Worm (Caenorhabditis elegans) whole organism, late embryonic: ENCODE data around the gene T27A8.3.
A peak's percentile ranks its signal among the peaks of the same experiment; 100 is the strongest.

Experiments
- C08G9.2 ChIP-seq: sonication (generic microtip); optimal IDR thresholded peaks from 2 replicates; lab custom pipeline; 2016; ENCODE audit warnings: mild to moderate bottlenecking, missing genetic modification characterization, moderate library complexity, missing compliant biosample characterization
- C38D4.7 ChIP-seq: fragments of 200-800 bp; sonication (Bioruptor generic); optimal IDR thresholded peaks from 2 replicates; lab custom pipeline; 2018; ENCODE audit warnings: mild to moderate bottlenecking, missing genetic modification characterization, moderate library complexity, missing compliant biosample characterization
- K02D7.2 ChIP-seq: sonication (generic microtip); optimal IDR thresholded peaks from 2 replicates; lab custom pipeline; 2017; ENCODE audit warnings: mild to moderate bottlenecking, missing genetic modification characterization, missing compliant biosample characterization
- Y22D7AL.16 ChIP-seq: sonication (generic microtip); optimal IDR thresholded peaks from 2 replicates; lab custom pipeline; 2016; ENCODE audit warnings: missing genetic modification characterization, missing compliant biosample characterization
- ahr-1 ChIP-seq: sonication (generic microtip); optimal IDR thresholded peaks from 2 replicates; lab custom pipeline; 2016; ENCODE audit warnings: missing genetic modification characterization, missing compliant biosample characterization
- ceh-18 ChIP-seq: sonication (generic microtip); optimal IDR thresholded peaks from 2 replicates; lab custom pipeline; 2016; ENCODE audit warnings: missing genetic modification characterization, missing compliant biosample characterization
- ceh-2 ChIP-seq: sonication (generic microtip); optimal IDR thresholded peaks from 2 replicates; lab custom pipeline; 2016; ENCODE audit warnings: missing genotype, missing genetic modification characterization, missing compliant biosample characterization
- ceh-22 ChIP-seq: sonication (generic microtip); optimal IDR thresholded peaks from 2 replicates; lab custom pipeline; 2017; ENCODE audit warnings: missing biosample characterization, missing genetic modification characterization
- ceh-30 ChIP-seq: fragments of 150-350 bp; optimal IDR thresholded peaks from 2 replicates; lab custom pipeline; 2014; ENCODE audit warnings: missing biosample characterization, missing genetic modification characterization
- ceh-31 ChIP-seq: sonication (generic microtip); optimal IDR thresholded peaks from 2 replicates; lab custom pipeline; 2016; ENCODE audit warnings: missing genetic modification characterization, missing compliant biosample characterization
- ceh-34 ChIP-seq: sonication (generic microtip); optimal IDR thresholded peaks from 2 replicates; lab custom pipeline; 2016; ENCODE audit warnings: mild to moderate bottlenecking, missing genetic modification characterization, missing compliant biosample characterization
- ceh-45 ChIP-seq: fragments of 200-800 bp; sonication (Bioruptor generic); IDR thresholded peaks from 2 replicates; pipeline ENCODE4 v1.3.6; 2022; ENCODE audit warnings: missing genetic modification reagents, missing genetic modification characterization, missing compliant biosample characterization
- ceh-48 ChIP-seq: sonication (generic microtip); optimal IDR thresholded peaks from 2 replicates; lab custom pipeline; 2016; ENCODE audit warnings: missing genetic modification characterization, inconsistent platforms, missing compliant biosample characterization
- che-1 ChIP-seq: sonication (generic microtip); optimal IDR thresholded peaks from 2 replicates; lab custom pipeline; 2016; ENCODE audit warnings: mild to moderate bottlenecking, missing genetic modification characterization, missing compliant biosample characterization
- dve-1 ChIP-seq: sonication (generic microtip); optimal IDR thresholded peaks from 2 replicates; lab custom pipeline; 2017; ENCODE audit warnings: antibody characterized with exemption, mild to moderate bottlenecking, missing genetic modification characterization, missing compliant biosample characterization
- ets-4 ChIP-seq: sonication (generic microtip); optimal IDR thresholded peaks from 2 replicates; lab custom pipeline; 2016; ENCODE audit warnings: missing genetic modification characterization, missing compliant biosample characterization
- eyg-1 ChIP-seq: sonication (generic microtip); optimal IDR thresholded peaks from 2 replicates; lab custom pipeline; 2016; ENCODE audit warnings: missing genotype, missing genetic modification characterization, missing compliant biosample characterization
- fax-1 ChIP-seq: sonication (generic microtip); optimal IDR thresholded peaks from 2 replicates; lab custom pipeline; 2016; ENCODE audit warnings: missing genotype, missing genetic modification characterization, missing compliant biosample characterization
- fkh-10 ChIP-seq: fragments of 150-350 bp; optimal IDR thresholded peaks from 2 replicates; lab custom pipeline; 2014; ENCODE audit warnings: missing biosample characterization, missing genetic modification reagents, missing genetic modification characterization
- hlh-13 ChIP-seq: fragments of 200-800 bp; sonication (Bioruptor generic); optimal IDR thresholded peaks from 2 replicates; lab custom pipeline; 2018; ENCODE audit warnings: mild to moderate bottlenecking, missing genetic modification characterization, missing compliant biosample characterization
- hlh-15 ChIP-seq: sonication (generic microtip); optimal IDR thresholded peaks from 2 replicates; lab custom pipeline; 2016; ENCODE audit warnings: missing genetic modification characterization, missing compliant biosample characterization
- hlh-6 ChIP-seq: sonication (generic microtip); optimal IDR thresholded peaks from 2 replicates; lab custom pipeline; 2016; ENCODE audit warnings: missing genotype, missing genetic modification characterization, missing compliant biosample characterization
- lim-6 ChIP-seq: sonication (generic microtip); optimal IDR thresholded peaks from 2 replicates; lab custom pipeline; 2016; ENCODE audit warnings: missing genetic modification characterization, missing compliant biosample characterization
- mec-3 ChIP-seq: sonication (generic microtip); optimal IDR thresholded peaks from 2 replicates; lab custom pipeline; 2016; ENCODE audit warnings: borderline replicate concordance, missing genetic modification characterization, missing compliant biosample characterization
- nfya-1 ChIP-seq: sonication (generic microtip); optimal IDR thresholded peaks from 2 replicates; lab custom pipeline; 2017; ENCODE audit warnings: missing genetic modification characterization, mild to moderate bottlenecking, missing compliant biosample characterization, antibody characterized with exemption, moderate library complexity
- nhr-11 ChIP-seq: fragments of 150-350 bp; optimal IDR thresholded peaks from 2 replicates; lab custom pipeline; 2014; ENCODE audit warnings: missing biosample characterization, missing genetic modification characterization
- odd-2 ChIP-seq: sonication (generic microtip); optimal IDR thresholded peaks from 2 replicates; lab custom pipeline; 2017; ENCODE audit warnings: antibody characterized with exemption, mild to moderate bottlenecking, missing genetic modification characterization, missing compliant biosample characterization
- pag-3 ChIP-seq: sonication (generic microtip); optimal IDR thresholded peaks from 2 replicates; lab custom pipeline; 2016; ENCODE audit warnings: missing compliant biosample characterization, missing genetic modification characterization, borderline replicate concordance
- pat-9 ChIP-seq: fragments of 200-800 bp; sonication (Bioruptor generic); optimal IDR thresholded peaks from 2 replicates; lab custom pipeline; 2018; ENCODE audit warnings: mild to moderate bottlenecking, missing genetic modification characterization, moderate library complexity, missing compliant biosample characterization
- pax-1 ChIP-seq: fragments of 150-350 bp; optimal IDR thresholded peaks from 2 replicates; lab custom pipeline; 2014; ENCODE audit warnings: missing biosample characterization, missing genetic modification characterization
- pha-4 ChIP-seq: fragments of 150-350 bp; optimal IDR thresholded peaks from 2 replicates; lab custom pipeline; 2018; ENCODE audit warnings: missing biosample characterization, missing genetic modification reagents, missing genetic modification characterization
- ref-2 ChIP-seq: sonication (generic microtip); optimal IDR thresholded peaks from 2 replicates; lab custom pipeline; 2016; ENCODE audit warnings: missing genetic modification characterization, missing compliant biosample characterization
- sox-4 ChIP-seq: sonication (generic microtip); optimal IDR thresholded peaks from 2 replicates; lab custom pipeline; 2017; ENCODE audit warnings: mild to moderate bottlenecking, missing genetic modification characterization, inconsistent platforms, missing compliant biosample characterization
- syd-9 ChIP-seq: sonication (generic microtip); optimal IDR thresholded peaks from 2 replicates; lab custom pipeline; 2016; ENCODE audit warnings: mild to moderate bottlenecking, missing genetic modification characterization, moderate library complexity, missing compliant biosample characterization
- tbx-7 ChIP-seq: sonication (generic microtip); optimal IDR thresholded peaks from 2 replicates; lab custom pipeline; 2016; ENCODE audit warnings: missing genotype, missing genetic modification characterization, missing compliant biosample characterization
- ttx-3 ChIP-seq: sonication (generic microtip); optimal IDR thresholded peaks from 2 replicates; lab custom pipeline; 2016; ENCODE audit warnings: missing genetic modification reagents, missing genetic modification characterization, missing compliant biosample characterization
- unc-42 ChIP-seq: sonication (generic microtip); optimal IDR thresholded peaks from 2 replicates; lab custom pipeline; 2016; ENCODE audit warnings: missing genotype, missing genetic modification characterization, missing compliant biosample characterization
- zip-5 ChIP-seq: sonication (generic microtip); optimal IDR thresholded peaks from 2 replicates; lab custom pipeline; 2016; ENCODE audit warnings: missing genetic modification characterization, missing compliant biosample characterization

Gene T27A8.3

DNA sequence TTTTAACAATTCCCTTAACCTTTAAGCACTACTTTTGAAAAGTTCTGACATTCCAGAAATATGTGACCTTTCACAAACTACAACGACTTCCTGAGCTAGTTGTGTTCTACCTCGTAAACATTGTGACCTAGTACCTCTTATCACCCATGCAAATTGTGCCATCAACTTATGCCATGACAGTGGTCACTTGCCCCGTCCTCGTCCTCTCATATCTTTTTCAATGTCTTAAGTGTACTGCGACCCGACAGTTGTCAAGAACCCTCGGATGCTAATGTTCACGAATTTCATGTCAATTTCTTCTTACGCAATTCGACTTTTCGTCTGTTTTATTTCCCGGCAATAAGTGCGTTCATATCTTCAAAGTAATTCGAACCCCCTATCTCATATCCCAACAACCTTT is 25.4 kb downstream of the T27A8.3 start:
- no peak for TF ChIP-seq ceh-48
- TF ChIP-seq zip-5 (tag; lab: Kevin White, UChicago), result no peak
- TF ChIP-seq dve-1 (tag; lab: Kevin White, UChicago), result no peak
- no peak for TF ChIP-seq ceh-45 (GFP tag; lab: Robert Waterston, UW)
- TF ChIP-seq ceh-18 (tag; lab: Kevin White, UChicago), result no peak
- TF ChIP-seq che-1 (tag; lab: Kevin White, UChicago), result no peak
- no peak for TF ChIP-seq ttx-3 (tag; lab: Kevin White, UChicago)
- no peak for TF ChIP-seq eyg-1 (tag; lab: Kevin White, UChicago)

ce11 chrX:16091166-16091565 is 28.7 kb downstream of the T27A8.3 start:
- TF ChIP-seq hlh-6 (no peak), pha-4 (tag; lab: Kevin White, UChicago) (no peak), hlh-13 (GFP tag; lab: Kevin White, UChicago) (no peak), pag-3 (tag; lab: Kevin White, UChicago) (no peak), hlh-15 (tag; lab: Kevin White, UChicago) (no peak), ceh-45 (GFP tag; lab: Robert Waterston, UW) (no peak), ceh-34 (tag; lab: Kevin White, UChicago) (no peak), ceh-48 (no peak), odd-2 (no peak), ref-2 (tag; lab: Kevin White, UChicago) (no peak), nfya-1 (tag; lab: Kevin White, UChicago) (no peak), mec-3 (no peak)

DNA sequence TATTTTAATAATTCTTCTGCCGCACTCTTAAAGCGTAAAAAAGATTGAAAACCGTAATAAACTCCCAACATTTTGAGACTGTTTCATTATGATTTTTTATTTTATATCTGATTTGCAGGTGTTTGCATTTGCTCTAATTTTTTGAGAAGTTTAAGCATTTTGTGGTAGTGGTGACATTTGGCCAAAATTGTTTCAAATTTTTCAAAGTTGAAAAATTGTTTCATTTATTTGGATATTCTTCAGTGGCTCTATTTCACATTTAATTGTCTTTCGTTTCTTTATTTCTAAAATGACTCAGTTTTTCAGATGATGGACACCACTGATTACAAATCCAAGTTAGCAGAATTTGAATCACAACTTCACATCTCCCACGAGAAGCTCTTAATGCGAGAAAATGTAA is 31.9 kb downstream of the T27A8.3 start, which contains the start of gene C30F2.5:
TSS of gene C30F2.5 (plus strand) at position 301 of the 400 bp plus-strand sequence.
- no peak for TF ChIP-seq fax-1 (tag; lab: Kevin White, UChicago)
- no peak for TF ChIP-seq ahr-1 (tag; lab: Kevin White, UChicago)
- TF ChIP-seq ceh-30 (tag; lab: Kevin White, UChicago), result no peak

DNA sequence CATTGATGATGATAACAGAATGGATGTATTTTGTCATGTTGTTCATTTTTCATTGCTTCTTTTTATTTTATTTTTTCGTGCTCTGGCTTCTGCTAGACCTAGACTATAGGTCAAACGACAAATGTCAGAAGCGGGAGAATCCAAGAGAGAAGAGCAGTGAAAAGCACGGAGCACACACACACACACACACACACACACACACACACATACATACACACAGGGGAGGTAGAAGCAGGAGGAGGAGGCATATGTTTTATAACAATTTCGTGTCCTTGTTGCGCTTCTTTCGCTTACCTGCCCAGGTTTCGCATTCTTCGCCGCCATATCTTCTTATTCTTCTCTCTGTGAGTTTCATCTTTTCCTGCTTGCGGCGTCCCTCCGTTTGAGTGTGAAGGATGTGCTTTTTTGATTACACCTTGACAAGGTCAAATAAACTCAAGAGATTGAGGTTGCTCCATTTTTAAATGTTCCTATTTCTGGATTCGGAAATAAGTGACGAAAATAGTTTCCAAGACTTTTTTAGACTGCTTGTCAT is 35.7 kb downstream of the T27A8.3 start:
- TF ChIP-seq ceh-18 (tag; lab: Kevin White, UChicago), result peak; percentile 61
- no peak for TF ChIP-seq unc-42 (tag; lab: Kevin White, UChicago)

ce11 chrX:16099251-16099650 is 36.8 kb downstream of the T27A8.3 start:
- TF ChIP-seq ceh-2 (tag; lab: Kevin White, UChicago) (no peak), pat-9 (tag; lab: Kevin White, UChicago) (no peak), Y22D7AL.16 (no peak), C08G9.2 (tag; lab: Kevin White, UChicago) (no peak), lim-6 (tag; lab: Kevin White, UChicago) (no peak), hlh-6 (no peak), ahr-1 (tag; lab: Kevin White, UChicago) (no peak), pax-1 (tag; lab: Kevin White, UChicago) (no peak), fkh-10 (GFP tag; lab: Kevin White, UChicago) (no peak), ceh-22 (no peak), C38D4.7 (GFP tag; lab: Kevin White, UChicago) (no peak), ceh-48 (no peak), ets-4 (tag; lab: Kevin White, UChicago) (no peak), nhr-11 (tag; lab: Kevin White, UChicago) (no peak), tbx-7 (tag; lab: Kevin White, UChicago) (no peak), K02D7.2 (no peak), nfya-1 (tag; lab: Kevin White, UChicago) (no peak), ceh-31 (tag; lab: Kevin White, UChicago) (no peak), syd-9 (tag; lab: Kevin White, UChicago) (no peak), sox-4 (tag; lab: Kevin White, UChicago) (no peak)
